Fruit fly (Drosophila melanogaster): ENCODE measurements around the gene yata.

yata gene

DNA sequence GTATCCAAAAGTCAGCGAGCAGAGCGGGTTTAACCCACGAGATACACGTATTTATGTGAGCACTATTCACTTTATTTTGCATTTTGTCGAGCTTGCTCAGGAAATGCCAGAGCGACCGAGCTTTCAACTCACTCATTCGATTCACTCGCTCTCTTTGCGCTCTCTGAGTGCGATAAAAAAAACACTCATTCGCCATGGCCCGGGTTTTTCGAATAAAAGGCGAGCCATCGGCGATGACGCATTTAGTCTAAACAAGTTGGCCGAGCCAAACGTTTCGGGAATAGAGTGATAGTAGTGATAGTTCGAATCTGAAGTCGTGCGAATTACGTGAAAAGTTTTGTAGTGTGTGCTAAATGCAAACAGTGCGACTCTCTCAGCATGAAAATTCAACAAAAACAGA lies 33.3 kb downstream of the yata start (continued):
- no peak for TF ChIP-seq eve (GFP tag; optimal IDR thresholded peaks at IDR 0.05)
- peak; percentile 8 for TF ChIP-seq CG17359 (tag; optimal IDR thresholded peaks at IDR 0.05)
- no peak for TF ChIP-seq Myb (GFP tag; optimal IDR thresholded peaks at IDR 0.05)
- TF ChIP-seq trh (GFP tag; optimal IDR thresholded peaks at IDR 0.05) = no peak
- TF ChIP-seq CG4617 (GFP tag; optimal IDR thresholded peaks at IDR 0.05; ENCODE audit: borderline replicate concordance) = no peak
- TF ChIP-seq Deaf1 (tag; optimal IDR thresholded peaks at IDR 0.05) = peak; percentile 74
- no peak for TF ChIP-seq kah (GFP tag; optimal IDR thresholded peaks at IDR 0.05)
- TF ChIP-seq HmgZ (tag; optimal IDR thresholded peaks at IDR 0.05) = peak; percentile 26
- no peak for TF ChIP-seq mld (GFP tag; IDR thresholded peaks at IDR 0.05; ENCODE audit: partially characterized antibody)
- no peak for TF ChIP-seq nmo (GFP tag; optimal IDR thresholded peaks at IDR 0.05)
- 0 out of 3 replicates have a peak, but pooled peaks have one; percentile 48 for TF ChIP-seq gce (GFP tag; IDR thresholded peaks at IDR 0.05)
- peak; percentile 63 for TF ChIP-seq CG13894 (tag; optimal IDR thresholded peaks at IDR 0.05)
- peak; percentile 10 for TF ChIP-seq CG4328 (GFP tag; optimal IDR thresholded peaks at IDR 0.05)
- TF ChIP-seq Sin3A (optimal IDR thresholded peaks at IDR 0.05) = no peak
- TF ChIP-seq bcd (GFP tag; optimal IDR thresholded peaks at IDR 0.05) = no peak

- TF ChIP-seq Scr (GFP tag; IDR thresholded peaks at IDR 0.05; ENCODE audit: partially characterized antibody) (no peak), sug (tag; optimal IDR thresholded peaks at IDR 0.05) (peak; percentile 9), Sin3A (optimal IDR thresholded peaks at IDR 0.05) (no peak), exex (tag; optimal IDR thresholded peaks at IDR 0.05) (peak; percentile 86), GATAe (GFP tag; conservative IDR thresholded peaks at IDR 0.05) (peak; percentile 39; the same call in 1 of the 2 replicates), lab (GFP tag; optimal IDR thresholded peaks at IDR 0.05) (peak; percentile 13), grn (GFP tag; optimal IDR thresholded peaks at IDR 0.05) (peak; percentile 21), CG34376 (GFP tag; optimal IDR thresholded peaks at IDR 0.05) (peak; percentile 53), Med (GFP tag) (peak; percentile 0), prd (optimal IDR thresholded peaks at IDR 0.05) (no peak), prd (GFP tag; IDR thresholded peaks at IDR 0.05) (no peak), pan (optimal IDR thresholded peaks at IDR 0.05) (no peak), pan (GFP tag; optimal IDR thresholded peaks at IDR 0.05 in 1 of 2, IDR thresholded peaks at IDR 0.05 in 1 of 2) (peak in 1 of 2 experiments; percentile 8), sens (GFP tag) (peak; percentile 69), sd (tag; optimal IDR thresholded peaks at IDR 0.05) (peak; percentile 79), fu2 (GFP tag; optimal IDR thresholded peaks at IDR 0.05) (no peak), CG2678 (tag; optimal IDR thresholded peaks at IDR 0.05) (peak; percentile 35)
These were observed 34.2 kb downstream of the yata start for dm6 chr3R:29783210-29783609.

DNA sequence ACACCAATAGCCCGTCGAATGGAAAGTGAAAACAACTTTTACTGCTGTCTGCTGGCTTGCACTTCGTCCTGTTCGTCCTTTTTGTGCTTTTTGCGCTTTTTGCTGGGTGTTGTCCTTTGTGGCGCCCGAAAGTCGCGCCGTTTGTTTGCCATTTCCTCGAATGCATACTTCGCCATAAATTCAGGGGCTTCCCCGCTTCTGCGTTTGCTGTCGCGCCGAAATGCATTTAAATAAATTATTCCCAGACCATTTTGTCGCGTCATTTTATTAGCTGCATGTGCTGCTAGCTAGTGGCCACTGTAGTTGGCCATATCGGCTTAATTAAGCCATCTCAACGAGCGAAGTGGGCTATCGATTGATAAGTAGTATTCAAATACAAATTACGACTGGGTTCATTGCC lies 36.2 kb downstream of the yata start:
- TF ChIP-seq aop (GFP tag; IDR thresholded peaks at IDR 0.05) = no peak
- TF ChIP-seq CHES-1-like (GFP tag; optimal IDR thresholded peaks at IDR 0.05) = no peak
- no peak for TF ChIP-seq CG11085 (GFP tag; IDR thresholded peaks at IDR 0.05)
- TF ChIP-seq B-H1 (GFP tag; IDR thresholded peaks at IDR 0.05) = no peak
- TF ChIP-seq Hr51 (GFP tag; optimal IDR thresholded peaks at IDR 0.05) = no peak
- no peak for TF ChIP-seq exex (tag; optimal IDR thresholded peaks at IDR 0.05)
- no peak for TF ChIP-seq seq (GFP tag; IDR thresholded peaks at IDR 0.05)
- TF ChIP-seq CG4404 (GFP tag; IDR thresholded peaks at IDR 0.05) = 0 out of 2 replicates have a peak, but pooled peaks have one; percentile 10
- no peak for TF ChIP-seq Bdp1 (GFP tag; optimal IDR thresholded peaks at IDR 0.05)
- 0 out of 3 replicates have a peak, but pooled peaks have one; percentile 22 for TF ChIP-seq H15 (GFP tag; IDR thresholded peaks at IDR 0.05)
- no peak for TF ChIP-seq klu (GFP tag; IDR thresholded peaks at IDR 0.05)
- TF ChIP-seq CG1529 (GFP tag; optimal IDR thresholded peaks at IDR 0.05) = no peak
- no peak for TF ChIP-seq CG8478 (optimal IDR thresholded peaks at IDR 0.05)
- no peak for TF ChIP-seq E2f2 (GFP tag; IDR thresholded peaks at IDR 0.05)
- no peak for TF ChIP-seq pum (GFP tag; optimal IDR thresholded peaks at IDR 0.05)
- peak; percentile 13 for TF ChIP-seq Med (GFP tag)
- no peak for TF ChIP-seq CG6175 (GFP tag; IDR thresholded peaks at IDR 0.05)

Measured in whole organism, embryonic.